Fruit fly (Drosophila melanogaster) whole organism, adult: ENCODE data around the gene CG8159.
A peak's percentile ranks its signal among the peaks of the same experiment; 100 is the strongest.

ENCODE experiments used
- CG11617 ChIP-seq: fragments of 200-800 bp; sonication (Bioruptor generic); optimal IDR thresholded peaks from 2 replicates; lab custom pipeline; 2017; ENCODE audit warnings: mild to moderate bottlenecking, missing biosample characterization, missing genetic modification reagents, missing genetic modification characterization
- CG12768 ChIP-seq: fragments of 200-800 bp; sonication (Bioruptor generic); optimal IDR thresholded peaks from 2 replicates; lab custom pipeline; 2017; ENCODE audit warnings: missing biosample characterization, missing genetic modification characterization, mild to moderate bottlenecking, moderate library complexity, missing genetic modification reagents
- CG14711 ChIP-seq: fragments of 200-800 bp; sonication (Bioruptor generic); optimal IDR thresholded peaks from 2 replicates; lab custom pipeline; 2018; ENCODE audit warnings: missing biosample characterization, mild to moderate bottlenecking, missing genetic modification characterization, moderate library complexity
- CG1620 ChIP-seq: fragments of 200-800 bp; sonication (Bioruptor generic); optimal IDR thresholded peaks from 2 replicates; lab custom pipeline; 2016; ENCODE audit warnings: missing biosample characterization, missing genetic modification characterization
- CG33017 ChIP-seq: fragments of 200-800 bp; sonication (Bioruptor generic); optimal IDR thresholded peaks from 2 replicates; lab custom pipeline; 2018; ENCODE audit warnings: missing biosample characterization, mild to moderate bottlenecking, missing genetic modification characterization, moderate library complexity
- CG5204 ChIP-seq: fragments of 200-800 bp; sonication (Bioruptor generic); optimal IDR thresholded peaks from 2 replicates; lab custom pipeline; 2016; ENCODE audit warnings: missing biosample characterization, missing genetic modification characterization
- CG7045 ChIP-seq: fragments of 200-800 bp; sonication (Bioruptor generic); optimal IDR thresholded peaks from 2 replicates; lab custom pipeline; 2017; ENCODE audit warnings: missing biosample characterization, mild to moderate bottlenecking, missing genetic modification characterization
- CG7101 ChIP-seq: fragments of 200-800 bp; sonication (Bioruptor generic); optimal IDR thresholded peaks from 2 replicates; lab custom pipeline; 2018; ENCODE audit warnings: missing biosample characterization, mild to moderate bottlenecking, missing genetic modification characterization, moderate library complexity
- Clk ChIP-seq: fragments of 200-800 bp; sonication (Bioruptor generic); optimal IDR thresholded peaks from 2 replicates; lab custom pipeline; 2017; ENCODE audit warnings: missing biosample characterization, missing genetic modification characterization
- Crg-1 ChIP-seq: fragments of 200-800 bp; sonication (Bioruptor generic); optimal IDR thresholded peaks from 2 replicates; lab custom pipeline; 2016; ENCODE audit warnings: missing biosample characterization, missing genetic modification characterization
- Hr96 ChIP-seq: fragments of 200-800 bp; sonication (Bioruptor generic); optimal IDR thresholded peaks from 2 replicates; lab custom pipeline; 2016; ENCODE audit warnings: missing biosample characterization, missing genetic modification characterization
- Mnt ChIP-seq: fragments of 200-800 bp; sonication (Bioruptor generic); optimal IDR thresholded peaks from 2 replicates; lab custom pipeline; 2016; ENCODE audit warnings: missing biosample characterization, mild to moderate bottlenecking, missing genetic modification characterization
- bab1 ChIP-seq: fragments of 200-800 bp; sonication (Bioruptor generic); optimal IDR thresholded peaks from 3 replicates; lab custom pipeline; 2019; ENCODE audit warnings: missing biosample characterization, mild to moderate bottlenecking, missing genetic modification characterization, moderate library complexity
- cic ChIP-seq: fragments of 200-800 bp; sonication (Bioruptor generic); optimal IDR thresholded peaks from 2 replicates; lab custom pipeline; 2017; ENCODE audit warnings: missing biosample characterization, mild to moderate bottlenecking, missing genetic modification characterization, moderate library complexity
- cnc ChIP-seq, 2 experiments: fragments of >200 bp; optimal IDR thresholded peaks; 2 replicates each; lab custom pipeline; 2017
- kay ChIP-seq: fragments of 200-800 bp; sonication (Bioruptor generic); peaks from one replicate; lab custom pipeline; 2016; ENCODE audit warnings: missing biosample characterization, missing genetic modification characterization, borderline replicate concordance
- ovo ChIP-seq: fragments of 200-800 bp; sonication (Bioruptor generic); optimal IDR thresholded peaks from 2 replicates; lab custom pipeline; 2016; ENCODE audit warnings: missing biosample characterization, missing genetic modification characterization
- pad ChIP-seq: fragments of 200-800 bp; sonication (Bioruptor generic); optimal IDR thresholded peaks from 3 replicates; lab custom pipeline; 2017; ENCODE audit warnings: missing biosample characterization, missing genetic modification characterization, mild to moderate bottlenecking, moderate library complexity, missing genetic modification reagents
- tj ChIP-seq: fragments of 200-800 bp; sonication (Bioruptor generic); optimal IDR thresholded peaks from 3 replicates; lab custom pipeline; 2017; ENCODE audit warnings: missing biosample characterization, mild to moderate bottlenecking, missing genetic modification characterization, moderate library complexity
- toe ChIP-seq: fragments of 200-800 bp; sonication (Bioruptor generic); optimal IDR thresholded peaks from 2 replicates; lab custom pipeline; 2016; ENCODE audit warnings: missing biosample characterization, missing genetic modification characterization

The CG8159 gene

dm6 chr3R:8707166-8707565 lies 19.5 kb upstream of the CG8159 start:
- no peak for TF ChIP-seq Clk (GFP tag; lab: Kevin White, UChicago)
- no peak for TF ChIP-seq CG12768 (GFP tag; lab: Kevin White, UChicago)
- TF ChIP-seq CG1620: no peak
- TF ChIP-seq tj (GFP tag; lab: Kevin White, UChicago): no peak

dm6 chr3R:8711890-8712449 lies 14.7 kb upstream of the CG8159 start:
- no peak for TF ChIP-seq CG14711 (tag; lab: Kevin White, UChicago)
- no peak for TF ChIP-seq CG11617 (GFP tag; lab: Kevin White, UChicago)
- peak; percentile 30 for TF ChIP-seq Clk (GFP tag; lab: Kevin White, UChicago)
- TF ChIP-seq Crg-1 (GFP tag; lab: Kevin White, UChicago): no peak
- TF ChIP-seq tj (GFP tag; lab: Kevin White, UChicago): no peak
- no peak for TF ChIP-seq CG1620
- TF ChIP-seq cnc (optimal IDR thresholded peaks at IDR 0.05; lab: Kevin White, UChicago): no peak
- peak; percentile 60 for TF ChIP-seq CG7101 (tag; lab: Kevin White, UChicago)
- no peak for TF ChIP-seq pad
- TF ChIP-seq Mnt (GFP tag; lab: Kevin White, UChicago): peak; percentile 87
- TF ChIP-seq ovo (GFP tag; lab: Kevin White, UChicago): peak; percentile 11
- no peak for TF ChIP-seq CG7045 (GFP tag; lab: Kevin White, UChicago)
- TF ChIP-seq CG12768 (GFP tag; lab: Kevin White, UChicago): peak; percentile 21
- TF ChIP-seq Hr96 (GFP tag; lab: Kevin White, UChicago): peak; percentile 83
- TF ChIP-seq bab1 (GFP tag; lab: Kevin White, UChicago): peak; percentile 25
- no peak for TF ChIP-seq CG33017 (tag; lab: Kevin White, UChicago)
- peak; percentile 76 for TF ChIP-seq cic (GFP tag; lab: Kevin White, UChicago)
- TF ChIP-seq toe (GFP tag; lab: Kevin White, UChicago): no peak
- peak; percentile 1 for TF ChIP-seq CG5204
- no peak for TF ChIP-seq kay (GFP tag; lab: Kevin White, UChicago)

dm6 chr3R:8712722-8713131 lies 13.9 kb upstream of the CG8159 start, which contains the start of gene CG8112:
Gene CG8112, plus strand, starts transcription at chr3R:8712933.
- TF ChIP-seq Clk (GFP tag; lab: Kevin White, UChicago) (no peak), CG1620 (no peak), Hr96 (GFP tag; lab: Kevin White, UChicago) (no peak), tj (GFP tag; lab: Kevin White, UChicago) (peak; percentile 83), CG7045 (GFP tag; lab: Kevin White, UChicago) (peak; percentile 58), cnc (optimal IDR thresholded peaks at IDR 0.05; lab: Kevin White, UChicago) (no peak), Crg-1 (GFP tag; lab: Kevin White, UChicago) (no peak), ovo (GFP tag; lab: Kevin White, UChicago) (peak; percentile 73), CG11617 (GFP tag; lab: Kevin White, UChicago) (peak; percentile 87), Mnt (GFP tag; lab: Kevin White, UChicago) (no peak), cic (GFP tag; lab: Kevin White, UChicago) (no peak), CG7101 (tag; lab: Kevin White, UChicago) (peak; percentile 78), kay (GFP tag; lab: Kevin White, UChicago) (peak; percentile 76), toe (GFP tag; lab: Kevin White, UChicago) (no peak), bab1 (GFP tag; lab: Kevin White, UChicago) (peak; percentile 16), CG33017 (tag; lab: Kevin White, UChicago) (peak; percentile 69), CG12768 (GFP tag; lab: Kevin White, UChicago) (peak; percentile 45), pad (peak; percentile 56), CG5204 (no peak), CG14711 (tag; lab: Kevin White, UChicago) (peak; percentile 73)

dm6 chr3R:8715371-8715770 lies 11.3 kb upstream of the CG8159 start:
- no peak for TF ChIP-seq cic (GFP tag; lab: Kevin White, UChicago)
- no peak for TF ChIP-seq CG14711 (tag; lab: Kevin White, UChicago)
- TF ChIP-seq bab1 (GFP tag; lab: Kevin White, UChicago): no peak
- TF ChIP-seq tj (GFP tag; lab: Kevin White, UChicago): no peak
- no peak for TF ChIP-seq cnc (optimal IDR thresholded peaks at IDR 0.05; lab: Kevin White, UChicago)

- TF ChIP-seq cic (GFP tag; lab: Kevin White, UChicago) (no peak), pad (peak; percentile 63), ovo (GFP tag; lab: Kevin White, UChicago) (peak; percentile 97), Crg-1 (GFP tag; lab: Kevin White, UChicago) (no peak), cnc (optimal IDR thresholded peaks at IDR 0.05; lab: Kevin White, UChicago) (no peak), CG5204 (no peak), CG14711 (tag; lab: Kevin White, UChicago) (peak; percentile 85), CG12768 (GFP tag; lab: Kevin White, UChicago) (no peak), Mnt (GFP tag; lab: Kevin White, UChicago) (peak; percentile 95), CG33017 (tag; lab: Kevin White, UChicago) (peak; percentile 34), tj (GFP tag; lab: Kevin White, UChicago) (no peak), CG1620 (no peak), kay (GFP tag; lab: Kevin White, UChicago) (no peak)
These were observed 10.7 kb upstream of the CG8159 start, which contains the start of gene TMEM216 for dm6 chr3R:8715851-8716550. Gene TMEM216, plus strand, starts transcription at chr3R:8716243.
